Worm (Caenorhabditis elegans) whole organism, L4/young adult: Measurements from ENCODE around the gene F36F12.1.

ENCODE experiments used
- W03F9.2 ChIP-seq: fragments of 150-350 bp; optimal IDR thresholded peaks from 2 replicates; lab custom pipeline; 2014; ENCODE audit warnings: missing biosample characterization, missing genetic modification characterization
- dao-5 ChIP-seq: sonication (generic microtip); optimal IDR thresholded peaks from 2 replicates; lab custom pipeline; 2016; ENCODE audit warnings: missing genotype, missing genetic modification characterization, moderate library complexity, missing compliant biosample characterization
- him-1 ChIP-seq: sonication (generic microtip); optimal IDR thresholded peaks from 2 replicates; lab custom pipeline; 2016; ENCODE audit warnings: missing genotype, missing genetic modification reagents, missing genetic modification characterization, missing compliant biosample characterization

DNA sequence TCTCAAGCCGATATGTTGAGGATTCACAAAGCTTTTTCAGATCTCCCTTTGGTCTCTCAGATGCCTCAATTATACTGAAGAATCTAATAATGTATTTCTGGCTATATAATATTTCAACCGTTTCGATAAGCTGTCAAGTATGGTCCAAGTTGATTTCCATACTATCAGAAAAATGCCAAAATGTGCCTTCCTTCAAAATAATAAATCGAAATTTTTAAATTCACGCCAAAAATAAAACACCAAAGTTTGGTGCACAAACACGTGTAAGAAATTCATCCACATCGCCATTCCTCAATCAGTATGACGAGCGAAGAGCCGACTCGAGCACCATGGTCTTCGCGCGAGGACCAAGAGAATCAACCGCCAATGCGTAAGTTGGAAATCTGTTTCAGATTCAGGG, 16.5 kb upstream of the F36F12.1 start, which contains the start of gene F22F7.11:
- TF ChIP-seq him-1 (tag; lab: Kevin White, UChicago) (no peak), W03F9.2 (tag; lab: Kevin White, UChicago) (no peak), dao-5 (tag; lab: Kevin White, UChicago) (no peak)
